Fruit fly (Drosophila melanogaster): Measurements from ENCODE around the gene CG1304.

dm6 chrX:20984386-20984785 lies 19.2 kb upstream of the CG1304 start, which contains the start of gene CG11666:
- TF ChIP-seq CG8478 (optimal IDR thresholded peaks at IDR 0.05) = no peak
- TF ChIP-seq CTCF (optimal IDR thresholded peaks at IDR 0.05) = no peak

Measured in S2 (cell line).